Worm (Caenorhabditis elegans) whole organism, L4 larva: ENCODE results near the gene Y62H9A.11.

Experiments used
- F49E8.2 ChIP-seq: sonication (generic microtip); optimal IDR thresholded peaks from 2 replicates; lab custom pipeline; 2016; ENCODE audit warnings: missing compliant biosample characterization, mild to moderate bottlenecking, missing genetic modification characterization, borderline replicate concordance
- T20F7.1 ChIP-seq: fragments of 200-800 bp; sonication (Bioruptor generic); optimal IDR thresholded peaks from 2 replicates; lab custom pipeline; 2018; ENCODE audit warnings: mild to moderate bottlenecking, missing genetic modification characterization, missing compliant biosample characterization
- ama-1 ChIP-seq: fragments of 150-350 bp; optimal IDR thresholded peaks from 2 replicates; lab custom pipeline; 2014; ENCODE audit warnings: inconsistent platforms, mixed read lengths
- dve-1 ChIP-seq: sonication (generic microtip); optimal IDR thresholded peaks from 2 replicates; lab custom pipeline; 2017; ENCODE audit warnings: antibody characterized with exemption, mild to moderate bottlenecking, missing genetic modification characterization, missing compliant biosample characterization; ENCODE audit not compliant: insufficient read depth
- hlh-30 ChIP-seq: sonication (generic microtip); optimal IDR thresholded peaks from 2 replicates; lab custom pipeline; 2017; ENCODE audit warnings: antibody characterized with exemption, mild to moderate bottlenecking, missing genetic modification characterization, missing compliant biosample characterization; ENCODE audit not compliant: insufficient read depth
- lin-1 ChIP-seq: fragments of 200-800 bp; sonication (Bioruptor generic); IDR thresholded peaks from 2 replicates; pipeline ENCODE4 v1.3.6; 2022; ENCODE audit warnings: missing genetic modification reagents, missing genetic modification characterization, missing compliant biosample characterization
- madf-9 ChIP-seq: fragments of 200-800 bp; sonication (Bioruptor generic); conservative IDR thresholded peaks from 2 replicates; pipeline ENCODE4 v1.3.6; 2022; ENCODE audit warnings: missing genetic modification reagents, missing genetic modification characterization, missing compliant biosample characterization
- mdl-1 ChIP-seq, 2 experiments: fragments of 150-350 bp in 1 of 2; sonication (generic microtip) in 1 of 2; optimal IDR thresholded peaks; 2 replicates each; lab custom pipeline; 2014 to 2017; ENCODE audit warnings: missing biosample characterization in 2 of 2, missing genetic modification characterization in 2 of 2
- nhr-10 ChIP-seq: fragments of 150-350 bp; optimal IDR thresholded peaks from 2 replicates; lab custom pipeline; 2014; ENCODE audit warnings: missing biosample characterization, missing genetic modification characterization
- nhr-237 ChIP-seq: sonication (generic microtip); optimal IDR thresholded peaks from 2 replicates; lab custom pipeline; 2017; ENCODE audit warnings: missing biosample characterization, missing genetic modification characterization

DNA sequence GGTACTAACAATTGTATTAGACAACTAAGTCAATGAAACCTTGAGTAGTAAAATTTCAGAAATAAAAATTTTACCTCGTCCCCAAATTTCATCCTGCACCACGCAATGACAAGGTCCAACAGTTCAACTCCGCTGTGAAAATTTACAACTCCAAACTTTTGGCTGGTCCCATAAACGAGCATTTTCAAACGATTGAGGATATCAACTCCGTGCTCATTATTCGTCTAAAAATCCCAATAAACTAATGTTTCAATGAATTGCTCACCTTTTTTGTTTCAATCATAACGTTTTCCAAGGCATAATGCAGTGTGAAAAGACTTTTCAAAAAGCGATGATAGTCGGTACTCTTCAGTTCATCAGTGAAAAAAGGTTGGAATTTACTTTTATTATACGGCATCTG lies 537 bp downstream of the Y62H9A.11 start:
- TF ChIP-seq nhr-237 (tag; lab: Kevin White, UChicago) (no peak), F49E8.2 (no peak), ama-1 (lab: Kevin White, UChicago) (no peak), madf-9 (GFP tag; lab: Robert Waterston, UW) (no peak), dve-1 (tag; lab: Kevin White, UChicago) (no peak), nhr-10 (no peak), hlh-30 (tag; lab: Kevin White, UChicago) (no peak), mdl-1 (tag; optimal IDR thresholded peaks at IDR 0.05; lab: Kevin White, UChicago) (no peak), lin-1 (GFP tag; lab: Robert Waterston, UW) (no peak), T20F7.1 (GFP tag; lab: Kevin White, UChicago) (no peak)
